Worm (Caenorhabditis elegans) whole organism, L4/young adult: ENCODE measurements around the gene srz-82.

Source experiments
- W03F9.2 ChIP-seq: fragments of 150-350 bp; optimal IDR thresholded peaks from 2 replicates; lab custom pipeline; 2014; ENCODE audit warnings: missing biosample characterization, missing genetic modification characterization
- dao-5 ChIP-seq: sonication (generic microtip); optimal IDR thresholded peaks from 2 replicates; lab custom pipeline; 2016; ENCODE audit warnings: missing genotype, missing genetic modification characterization, moderate library complexity, missing compliant biosample characterization
- him-1 ChIP-seq: sonication (generic microtip); optimal IDR thresholded peaks from 2 replicates; lab custom pipeline; 2016; ENCODE audit warnings: missing genotype, missing genetic modification reagents, missing genetic modification characterization, missing compliant biosample characterization

DNA sequence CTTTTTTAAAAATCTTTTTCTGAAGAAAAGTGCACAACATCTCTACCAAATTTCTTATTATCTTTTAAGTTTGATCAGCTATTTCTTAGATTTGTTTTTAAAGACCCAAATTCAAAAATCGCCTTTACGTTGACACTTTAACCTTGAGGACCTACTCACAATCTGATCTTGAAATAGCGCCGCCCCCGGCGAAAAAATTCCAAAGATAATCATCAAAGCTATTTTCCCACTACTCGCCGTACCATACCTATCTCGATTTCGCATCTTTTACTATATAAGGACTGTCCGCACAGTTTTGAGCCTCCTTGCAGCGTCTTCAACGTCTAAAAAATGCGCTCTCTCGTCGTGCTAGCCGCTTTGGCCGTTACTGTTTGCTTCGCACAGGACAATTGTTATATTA is 41.8 kb upstream of the srz-82 start, which contains the start of gene grd-10:
- TF ChIP-seq dao-5 (tag; lab: Kevin White, UChicago): no peak
- TF ChIP-seq him-1 (tag; lab: Kevin White, UChicago): no peak
- no peak for TF ChIP-seq W03F9.2 (tag; lab: Kevin White, UChicago)
